Fruit fly (Drosophila melanogaster): ENCODE results near the gene Xrp1.

- TF ChIP-seq CG8478 (optimal IDR thresholded peaks at IDR 0.05) (no peak), CTCF (optimal IDR thresholded peaks at IDR 0.05) (no peak)
These were observed 743 bp upstream of the Xrp1 start for dm6 chr3R:18913856-18914593.

Data from S2 (cell line).